Worm (Caenorhabditis elegans) whole organism, L1 larva: ENCODE data around the gene C24H12.4.

Source experiments
- C04F5.9 ChIP-seq: sonication (generic microtip); optimal IDR thresholded peaks from 2 replicates; lab custom pipeline; 2016; ENCODE audit warnings: missing genetic modification characterization, missing compliant biosample characterization
- C34B4.2 ChIP-seq: sonication (generic microtip); optimal IDR thresholded peaks from 2 replicates; lab custom pipeline; 2017; ENCODE audit warnings: mild to moderate bottlenecking, missing genetic modification characterization, missing compliant biosample characterization
- F16B12.6 ChIP-seq: fragments of 150-350 bp; optimal IDR thresholded peaks from 2 replicates; lab custom pipeline; 2014; ENCODE audit warnings: missing biosample characterization, missing genetic modification characterization
- aly-2 ChIP-seq: fragments of 150-350 bp; optimal IDR thresholded peaks from 2 replicates; lab custom pipeline; 2014; ENCODE audit warnings: missing biosample characterization, missing genetic modification characterization
- blmp-1 ChIP-seq: fragments of 150-350 bp; optimal IDR thresholded peaks from 2 replicates; lab custom pipeline; 2014; ENCODE audit warnings: missing biosample characterization, missing genetic modification characterization
- ceh-8 ChIP-seq: fragments of 200-800 bp; sonication (Bioruptor generic); optimal IDR thresholded peaks from 2 replicates; lab custom pipeline; 2018; ENCODE audit warnings: mild to moderate bottlenecking, missing genetic modification characterization, moderate library complexity, missing compliant biosample characterization
- ceh-82 ChIP-seq, 3 experiments: fragments of 150-350 bp in 1 of 3; sonication (generic microtip) in 2 of 3; optimal IDR thresholded peaks; 2 replicates each; lab custom pipeline; 2014 to 2017; ENCODE audit warnings: missing biosample characterization in 3 of 3, missing genetic modification characterization in 3 of 3
- dpl-1 ChIP-seq, 3 experiments: fragments of 150-350 bp in 2 of 3; sonication (generic microtip) in 1 of 3; optimal IDR thresholded peaks; 2 replicates each; lab custom pipeline; 2014 to 2017; ENCODE audit warnings: missing biosample characterization in 3 of 3, missing genetic modification characterization in 3 of 3, missing genetic modification reagents in 3 of 3
- dsc-1 ChIP-seq: sonication (generic microtip); optimal IDR thresholded peaks from 2 replicates; lab custom pipeline; 2016; ENCODE audit warnings: mild to moderate bottlenecking, missing genetic modification characterization, missing compliant biosample characterization
- efl-1 ChIP-seq, 4 experiments: fragments of 150-350 bp; optimal IDR thresholded peaks in 3 of 4; peaks in 1 of 4; 1 replicate in 1 of 4; 2 replicates in 3 of 4; lab custom pipeline; 2014; ENCODE audit warnings: missing biosample characterization in 2 of 4, missing genetic modification characterization in 2 of 4, missing genetic modification reagents in 2 of 4
- efl-3 ChIP-seq: fragments of 200-800 bp; sonication (Bioruptor generic); optimal IDR thresholded peaks from 2 replicates; lab custom pipeline; 2018; ENCODE audit warnings: mild to moderate bottlenecking, missing genetic modification characterization, missing compliant biosample characterization
- egl-13 ChIP-seq: sonication (generic microtip); optimal IDR thresholded peaks from 2 replicates; lab custom pipeline; 2016; ENCODE audit warnings: missing genotype, missing genetic modification reagents, missing genetic modification characterization, missing compliant biosample characterization
- elt-2 ChIP-seq: sonication (generic microtip); optimal IDR thresholded peaks from 2 replicates; lab custom pipeline; 2016; ENCODE audit warnings: missing genetic modification characterization, mild to moderate bottlenecking, inconsistent platforms, missing compliant biosample characterization, missing genetic modification reagents
- ets-5 ChIP-seq: fragments of 200-800 bp; sonication (Bioruptor generic); IDR thresholded peaks from 2 replicates; pipeline ENCODE4 v1.3.6; 2022; ENCODE audit warnings: missing genetic modification characterization, missing compliant biosample characterization
- fos-1 ChIP-seq: fragments of 150-350 bp; optimal IDR thresholded peaks from 2 replicates; lab custom pipeline; 2014; ENCODE audit warnings: missing biosample characterization, missing genetic modification characterization
- grh-1 ChIP-seq: fragments of 200-800 bp; sonication (Bioruptor generic); IDR thresholded peaks from 2 replicates; pipeline ENCODE4 v1.3.6; 2022; ENCODE audit warnings: missing genetic modification reagents, missing genetic modification characterization, missing compliant biosample characterization
- hlh-17 ChIP-seq: fragments of 200-800 bp; sonication (Bioruptor generic); optimal IDR thresholded peaks from 2 replicates; lab custom pipeline; 2018; ENCODE audit warnings: missing genetic modification characterization, mild to moderate bottlenecking, missing compliant biosample characterization, moderate library complexity, borderline replicate concordance
- hpl-2 ChIP-seq: fragments of 150-350 bp; optimal IDR thresholded peaks from 2 replicates; lab custom pipeline; 2014; ENCODE audit warnings: missing biosample characterization, missing genetic modification reagents, missing genetic modification characterization
- irx-1 ChIP-seq: sonication (generic microtip); optimal IDR thresholded peaks from 2 replicates; lab custom pipeline; 2016; ENCODE audit warnings: missing genetic modification characterization, missing compliant biosample characterization
- isw-1 ChIP-seq: fragments of 200-800 bp; sonication (Bioruptor generic); IDR thresholded peaks from 2 replicates; pipeline ENCODE4 v1.3.6; 2022; ENCODE audit warnings: missing genetic modification characterization, missing compliant biosample characterization
- lin-13 ChIP-seq: fragments of 150-350 bp; optimal IDR thresholded peaks from 2 replicates; lab custom pipeline; 2014; ENCODE audit warnings: missing biosample characterization, missing genetic modification reagents, missing genetic modification characterization
- lir-3 ChIP-seq: sonication (generic microtip); optimal IDR thresholded peaks from 2 replicates; lab custom pipeline; 2016; ENCODE audit warnings: mild to moderate bottlenecking, missing genetic modification characterization, moderate library complexity, missing compliant biosample characterization; ENCODE audit not compliant: poor library complexity
- mab-9 ChIP-seq: fragments of 200-800 bp; sonication (Bioruptor generic); IDR thresholded peaks from 2 replicates; pipeline ENCODE4 v1.3.6; 2022; ENCODE audit warnings: missing genetic modification reagents, missing genetic modification characterization, missing compliant biosample characterization
- mdl-1 ChIP-seq, 2 experiments: fragments of 150-350 bp; optimal IDR thresholded peaks; 2 replicates each; lab custom pipeline; 2014 to 2017; ENCODE audit warnings: missing biosample characterization in 2 of 2, missing genetic modification characterization in 2 of 2, inconsistent platforms in 1 of 2
- nhr-11 ChIP-seq: fragments of 150-350 bp; optimal IDR thresholded peaks from 2 replicates; lab custom pipeline; 2014; ENCODE audit warnings: missing biosample characterization, missing genetic modification characterization
- nhr-12 ChIP-seq: sonication (generic microtip); optimal IDR thresholded peaks from 2 replicates; lab custom pipeline; 2017; ENCODE audit warnings: missing biosample characterization, missing genetic modification characterization
- nhr-20 ChIP-seq: sonication (generic microtip); optimal IDR thresholded peaks from 2 replicates; lab custom pipeline; 2016; ENCODE audit warnings: mild to moderate bottlenecking, missing genetic modification characterization, missing compliant biosample characterization
- nhr-237 ChIP-seq: fragments of 150-350 bp; optimal IDR thresholded peaks from 2 replicates; lab custom pipeline; 2014; ENCODE audit warnings: missing biosample characterization, missing genetic modification characterization
- nhr-71 ChIP-seq: sonication (generic microtip); optimal IDR thresholded peaks from 2 replicates; lab custom pipeline; 2016; ENCODE audit warnings: mild to moderate bottlenecking, missing genetic modification characterization, moderate library complexity, missing compliant biosample characterization
- pax-3 ChIP-seq: fragments of 200-800 bp; sonication (Bioruptor generic); optimal IDR thresholded peaks from 2 replicates; lab custom pipeline; 2018; ENCODE audit warnings: mild to moderate bottlenecking, missing genetic modification characterization, moderate library complexity, missing compliant biosample characterization
- pqm-1 ChIP-seq: sonication (generic microtip); optimal IDR thresholded peaks from 3 replicates; lab custom pipeline; 2017; ENCODE audit warnings: missing biosample characterization, missing genetic modification characterization
- sup-37 ChIP-seq: fragments of 200-800 bp; sonication (Bioruptor generic); optimal IDR thresholded peaks from 2 replicates; lab custom pipeline; 2018; ENCODE audit warnings: mild to moderate bottlenecking, missing genetic modification characterization, missing compliant biosample characterization
- unc-130 ChIP-seq: fragments of 150-350 bp; optimal IDR thresholded peaks from 2 replicates; lab custom pipeline; 2017; ENCODE audit warnings: missing biosample characterization, missing genetic modification characterization, inconsistent platforms
- unc-30 ChIP-seq: sonication (generic microtip); optimal IDR thresholded peaks from 2 replicates; lab custom pipeline; 2017; ENCODE audit warnings: missing biosample characterization, missing genetic modification characterization
- unc-62 ChIP-seq: fragments of 150-350 bp; optimal IDR thresholded peaks from 2 replicates; lab custom pipeline; 2014; ENCODE audit warnings: missing biosample characterization, missing genetic modification reagents, missing genetic modification characterization
- unc-86 ChIP-seq: sonication (generic microtip); optimal IDR thresholded peaks from 2 replicates; lab custom pipeline; 2016; ENCODE audit warnings: missing genetic modification characterization, missing compliant biosample characterization
- xbp-1 ChIP-seq: sonication (generic microtip); optimal IDR thresholded peaks from 2 replicates; lab custom pipeline; 2016; ENCODE audit warnings: missing genetic modification characterization, missing compliant biosample characterization
- zip-4 ChIP-seq: fragments of 200-800 bp; sonication (Bioruptor generic); optimal IDR thresholded peaks from 2 replicates; lab custom pipeline; 2018; ENCODE audit warnings: mild to moderate bottlenecking, missing genetic modification characterization, moderate library complexity, missing compliant biosample characterization

The C24H12.4 gene

DNA sequence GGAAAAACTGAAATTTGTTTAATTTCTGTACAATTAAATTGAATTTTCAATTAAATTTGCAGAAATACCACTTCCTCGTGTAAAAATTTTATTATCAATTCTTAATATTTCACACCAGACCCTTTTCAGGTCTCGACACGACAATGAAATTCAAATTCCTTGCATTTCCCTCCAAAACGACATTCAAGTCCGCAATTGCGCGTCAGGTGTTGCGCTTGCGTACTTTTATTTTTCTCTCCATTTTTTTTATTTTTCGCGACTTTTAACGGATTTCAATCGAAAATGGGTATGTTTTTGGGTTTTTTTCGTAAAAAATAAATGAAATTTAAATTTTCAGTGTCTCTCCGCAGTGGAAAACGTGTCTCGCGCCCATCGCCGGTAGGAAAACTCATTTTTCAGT lies 25.1 kb upstream of the C24H12.4 start, which contains the start of gene C03H5.3 (continued):
- no peak for TF ChIP-seq zip-4 (GFP tag; lab: Kevin White, UChicago)
- no peak for TF ChIP-seq hpl-2 (GFP tag; lab: Kevin White, UChicago)
- peak; percentile 49 for TF ChIP-seq nhr-20 (tag; lab: Kevin White, UChicago)
- TF ChIP-seq xbp-1 (tag; lab: Kevin White, UChicago) = peak; percentile 62
- peak; percentile 93 to 96 (median 95) for TF ChIP-seq dpl-1 (GFP tag; optimal IDR thresholded peaks at IDR 0.05; lab: Kevin White, UChicago)
- TF ChIP-seq hlh-17 (GFP tag; lab: Kevin White, UChicago) = no peak
- TF ChIP-seq mab-9 = no peak
- TF ChIP-seq mdl-1 (tag; optimal IDR thresholded peaks at IDR 0.05; lab: Kevin White, UChicago) = peak in 1 of 2 experiments; percentile 8
- peak; percentile 39 for TF ChIP-seq isw-1 (GFP tag; lab: Robert Waterston, UW)
- TF ChIP-seq ets-5 (GFP tag; lab: Robert Waterston, UW) = no peak
- no peak for TF ChIP-seq nhr-11 (tag; lab: Kevin White, UChicago)
- TF ChIP-seq efl-3 (GFP tag; lab: Kevin White, UChicago) = no peak
- no peak for TF ChIP-seq fos-1 (tag; lab: Kevin White, UChicago)
- TF ChIP-seq dsc-1 (tag; lab: Kevin White, UChicago) = peak; percentile 46
- TF ChIP-seq ceh-8 (GFP tag; lab: Kevin White, UChicago) = no peak
- TF ChIP-seq nhr-237 = no peak
- TF ChIP-seq nhr-12 (tag; lab: Kevin White, UChicago) = no peak
- no peak for TF ChIP-seq unc-130
- TF ChIP-seq efl-1 (optimal IDR thresholded peaks at IDR 0.05; lab: Kevin White, UChicago) = peak; percentile 96 to 99
- TF ChIP-seq efl-1 (GFP tag; optimal IDR thresholded peaks at IDR 0.05 in 1 of 2; lab: Kevin White, UChicago) = peak; percentile 96 to 99
- TF ChIP-seq egl-13 (tag; lab: Kevin White, UChicago) = no peak
- TF ChIP-seq pqm-1 (tag; lab: Kevin White, UChicago) = no peak
- TF ChIP-seq pax-3 (tag; lab: Kevin White, UChicago) = no peak
- peak; percentile 27 for TF ChIP-seq irx-1 (tag; lab: Kevin White, UChicago)
- TF ChIP-seq C04F5.9 (tag; lab: Kevin White, UChicago) = no peak
- no peak for TF ChIP-seq lir-3 (tag; lab: Kevin White, UChicago)
- TF ChIP-seq sup-37 (GFP tag; lab: Kevin White, UChicago) = no peak
- TF ChIP-seq nhr-71 (tag; lab: Kevin White, UChicago) = peak; percentile 72
- peak; percentile 41 for TF ChIP-seq unc-86 (tag; lab: Kevin White, UChicago)

DNA sequence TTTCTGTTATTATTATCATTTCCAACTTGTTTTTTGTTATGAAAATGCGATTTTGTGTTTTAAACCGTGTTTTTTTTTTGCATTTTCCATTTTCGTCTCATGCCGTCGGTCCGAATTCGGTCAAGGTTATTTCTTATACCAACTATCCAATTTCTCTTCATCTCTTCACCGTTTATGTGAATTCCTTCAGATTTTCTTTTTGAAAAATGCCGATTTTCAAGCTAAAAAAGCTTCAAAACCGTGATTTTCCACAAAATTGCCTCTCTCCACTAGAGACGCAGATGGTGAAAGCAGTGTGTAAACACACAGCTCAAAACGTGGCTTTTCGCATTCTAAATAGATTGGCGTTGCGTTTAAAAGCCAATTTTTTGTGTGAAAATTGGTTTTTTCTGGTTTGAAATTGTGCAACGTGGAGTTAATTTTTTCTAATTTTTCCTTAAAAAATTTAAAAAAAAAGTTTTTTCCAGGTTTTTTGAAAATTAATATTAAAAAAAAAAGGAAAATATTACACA lies 23.1 kb upstream of the C24H12.4 start:
- no peak for TF ChIP-seq aly-2 (tag; lab: Kevin White, UChicago)
- TF ChIP-seq C34B4.2 (tag; lab: Kevin White, UChicago) = no peak
- TF ChIP-seq ceh-82 (tag; optimal IDR thresholded peaks at IDR 0.05; lab: Kevin White, UChicago) = no peak
- TF ChIP-seq unc-30 = no peak
- TF ChIP-seq grh-1 (GFP tag; lab: Robert Waterston, UW) = no peak
- TF ChIP-seq unc-130 = no peak
- peak; percentile 22 for TF ChIP-seq blmp-1
- no peak for TF ChIP-seq elt-2 (tag; lab: Kevin White, UChicago)
- no peak for TF ChIP-seq unc-62 (GFP tag; lab: Kevin White, UChicago)
- no peak for TF ChIP-seq nhr-12 (tag; lab: Kevin White, UChicago)
- no peak for TF ChIP-seq lin-13 (GFP tag; lab: Kevin White, UChicago)
- TF ChIP-seq dpl-1 (GFP tag; optimal IDR thresholded peaks at IDR 0.05; lab: Kevin White, UChicago) = peak in 1 of 3 experiments; percentile 15
- peak; percentile 1 for TF ChIP-seq F16B12.6 (tag; lab: Kevin White, UChicago)
- TF ChIP-seq mab-9 = no peak
- TF ChIP-seq efl-1 (optimal IDR thresholded peaks at IDR 0.05; lab: Kevin White, UChicago) = peak; percentile 17 to 28
- TF ChIP-seq efl-1 (GFP tag; optimal IDR thresholded peaks at IDR 0.05 in 1 of 2; lab: Kevin White, UChicago) = peak in 1 of 2 experiments; percentile 92
- TF ChIP-seq, all 84 proteins: peak for 4
